Fruit fly (Drosophila melanogaster) whole organism, pupa: Measurements from ENCODE around the gene Cdk12.

Source experiments
- CG10348 ChIP-seq: fragments of 200-800 bp; sonication (Bioruptor generic); IDR thresholded peaks from 2 replicates; pipeline ENCODE4 v1.3.6; 2022; ENCODE audit warnings: missing biosample characterization, missing genetic modification characterization
- CG14655 ChIP-seq: fragments of 200-800 bp; sonication (Bioruptor generic); optimal IDR thresholded peaks from 3 replicates; lab custom pipeline; 2017; ENCODE audit warnings: mild to moderate bottlenecking, missing biosample characterization, missing genetic modification reagents, missing genetic modification characterization
- CG15710 ChIP-seq: fragments of 200-800 bp; sonication (Bioruptor generic); optimal IDR thresholded peaks from 2 replicates; lab custom pipeline; 2018; ENCODE audit warnings: missing biosample characterization, mild to moderate bottlenecking, missing genetic modification characterization, moderate library complexity
- CG17806 ChIP-seq: fragments of 200-800 bp; sonication (Bioruptor generic); optimal IDR thresholded peaks from 2 replicates; lab custom pipeline; 2018; ENCODE audit warnings: missing biosample characterization, mild to moderate bottlenecking, missing genetic modification characterization, moderate library complexity
- CG4496 ChIP-seq: fragments of 200-800 bp; sonication (Bioruptor generic); IDR thresholded peaks from 3 replicates; pipeline ENCODE4 v1.3.6; 2022; ENCODE audit warnings: missing biosample characterization, missing genetic modification characterization
- CG8159 ChIP-seq: fragments of 200-800 bp; sonication (Bioruptor generic); optimal IDR thresholded peaks from 3 replicates; lab custom pipeline; 2018; ENCODE audit warnings: missing biosample characterization, mild to moderate bottlenecking, missing genetic modification characterization, moderate library complexity
- CG8301 ChIP-seq: fragments of 200-800 bp; sonication (Bioruptor generic); optimal IDR thresholded peaks from 2 replicates; lab custom pipeline; 2018; ENCODE audit warnings: missing biosample characterization, mild to moderate bottlenecking, missing genetic modification characterization
- CG9948 ChIP-seq: fragments of 200-800 bp; sonication (Bioruptor generic); optimal IDR thresholded peaks from 2 replicates; lab custom pipeline; 2018; ENCODE audit warnings: missing biosample characterization, mild to moderate bottlenecking, missing genetic modification characterization, moderate library complexity
- D1 ChIP-seq: fragments of 200-800 bp; sonication (Bioruptor generic); optimal IDR thresholded peaks from 2 replicates; lab custom pipeline; 2018; ENCODE audit warnings: missing biosample characterization, mild to moderate bottlenecking, missing genetic modification characterization, moderate library complexity
- EcR ChIP-seq: fragments of 200-800 bp; sonication (Bioruptor generic); optimal IDR thresholded peaks from 3 replicates; lab custom pipeline; 2019; ENCODE audit warnings: missing biosample characterization, missing genetic modification characterization, mild to moderate bottlenecking, moderate library complexity, missing genetic modification reagents
- Ets98B ChIP-seq: fragments of 200-800 bp; sonication (Bioruptor generic); IDR thresholded peaks from 2 replicates; pipeline ENCODE4 v1.3.6; 2022; ENCODE audit warnings: missing biosample characterization, missing genetic modification characterization
- Pif1B ChIP-seq: fragments of 200-800 bp; sonication (Bioruptor generic); optimal IDR thresholded peaks from 3 replicates; lab custom pipeline; 2016; ENCODE audit warnings: missing biosample characterization, missing genetic modification characterization
- fd96Ca ChIP-seq: fragments of 200-800 bp; sonication (Bioruptor generic); IDR thresholded peaks from 3 replicates; pipeline ENCODE4 v1.3.6; 2022; ENCODE audit warnings: missing biosample characterization, missing genetic modification characterization
- rn ChIP-seq: fragments of 200-800 bp; sonication (Bioruptor generic); IDR thresholded peaks from 2 replicates; pipeline ENCODE4 v1.3.6; 2022; ENCODE audit warnings: missing biosample characterization, missing genetic modification characterization

- TF ChIP-seq D1 (tag; lab: Kevin White, UChicago) (no peak), fd96Ca (no peak), CG14655 (GFP tag; lab: Kevin White, UChicago) (no peak), CG10348 (GFP tag; lab: Robert Waterston, UW) (no peak), Ets98B (GFP tag; lab: Robert Waterston, UW) (no peak), EcR (no peak), CG4496 (no peak), CG17806 (tag; lab: Kevin White, UChicago) (no peak), Pif1B (GFP tag; lab: Kevin White, UChicago) (no peak), CG8301 (tag; lab: Kevin White, UChicago) (no peak), CG9948 (no peak), rn (GFP tag; lab: Robert Waterston, UW) (no peak), CG15710 (tag; lab: Kevin White, UChicago) (no peak), CG8159 (tag; lab: Kevin White, UChicago) (no peak)
These were observed 8.2 kb upstream of the Cdk12 start for dm6 chr3L:21507955-21508354.
